Fruit fly (Drosophila melanogaster): ENCODE data around the gene mRNA-cap.

mRNA-cap gene

DNA sequence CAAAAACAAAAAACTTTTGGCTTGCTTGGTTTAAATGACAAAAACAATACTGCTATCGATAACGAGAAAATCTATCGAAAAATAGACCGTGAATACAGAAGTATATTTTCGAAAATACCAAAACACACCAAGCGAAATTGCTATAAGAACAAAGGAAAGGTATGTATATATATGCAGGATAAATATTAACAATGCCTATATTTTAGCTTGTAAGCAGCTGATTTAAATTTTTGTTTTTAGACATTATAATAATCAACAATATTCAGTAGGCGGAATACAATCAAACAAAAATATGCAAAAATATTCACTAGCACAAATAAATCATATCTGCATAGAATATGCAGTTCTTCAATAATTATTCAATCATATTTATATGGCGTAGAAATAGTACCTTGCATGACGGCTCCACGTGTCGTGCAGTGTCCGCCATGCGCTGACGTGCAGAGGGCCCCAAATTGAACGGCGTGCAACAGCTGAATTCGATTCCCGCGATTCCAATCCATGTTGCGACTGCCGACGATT is 4.7 kb downstream of the mRNA-cap start, which contains the start of the genes Fbxl4 and Dus2 (continued):
- peak; percentile 86 for TF ChIP-seq CG5953 (GFP tag; IDR thresholded peaks at IDR 0.05)
- TF ChIP-seq yki (optimal IDR thresholded peaks at IDR 0.05) = no peak
- peak; percentile 88 for TF ChIP-seq Atf-2 (GFP tag; optimal IDR thresholded peaks at IDR 0.05)
- TF ChIP-seq esg (GFP tag; conservative IDR thresholded peaks at IDR 0.05) = peak; percentile 93
- peak; percentile 83 for TF ChIP-seq tup (GFP tag; optimal IDR thresholded peaks at IDR 0.05)
- TF ChIP-seq schlank (tag; optimal IDR thresholded peaks at IDR 0.05) = peak; percentile 70
- peak; percentile 96 for TF ChIP-seq gem (tag; optimal IDR thresholded peaks at IDR 0.05)
- peak; percentile 86 for TF ChIP-seq sens-2 (GFP tag; IDR thresholded peaks at IDR 0.05)
- TF ChIP-seq pb (GFP tag; optimal IDR thresholded peaks at IDR 0.05) = peak; percentile 73
- peak; percentile 85 for TF ChIP-seq CG15011 (GFP tag; optimal IDR thresholded peaks at IDR 0.05)
- TF ChIP-seq CG4854 (GFP tag; optimal IDR thresholded peaks at IDR 0.05) = peak; percentile 89
- peak; percentile 92 for TF ChIP-seq Mrtf (GFP tag; IDR thresholded peaks at IDR 0.05)
- peak; percentile 91 for TF ChIP-seq CG18262 (tag; optimal IDR thresholded peaks at IDR 0.05)
- peak; percentile 92 for TF ChIP-seq NC2β (GFP tag; optimal IDR thresholded peaks at IDR 0.05)
- TF ChIP-seq run (tag; optimal IDR thresholded peaks at IDR 0.05) = peak; percentile 44
- TF ChIP-seq ERR (GFP tag; optimal IDR thresholded peaks at IDR 0.05) = peak; percentile 54
- TF ChIP-seq sr (GFP tag; IDR thresholded peaks at IDR 0.05) = peak; percentile 72; the same call in 2 of the 3 replicates
- peak; percentile 61 for TF ChIP-seq sd (tag; optimal IDR thresholded peaks at IDR 0.05)
- peak; percentile 70 for TF ChIP-seq CG5180 (GFP tag; optimal IDR thresholded peaks at IDR 0.05)
- no peak for TF ChIP-seq zen2 (GFP tag; IDR thresholded peaks at IDR 0.05; ENCODE audit: partially characterized antibody)
- peak; percentile 93 for TF ChIP-seq CG8924 (tag; optimal IDR thresholded peaks at IDR 0.05)
- TF ChIP-seq Abd-B (GFP tag; optimal IDR thresholded peaks at IDR 0.05) = peak; percentile 92
- peak; percentile 76 for TF ChIP-seq Lhr (GFP tag; optimal IDR thresholded peaks at IDR 0.05)
- peak; percentile 93 for TF ChIP-seq CG8944 (GFP tag; optimal IDR thresholded peaks at IDR 0.05)
- peak; percentile 61; the same call in 1 of the 2 replicates for TF ChIP-seq E2f2 (GFP tag; IDR thresholded peaks at IDR 0.05)
- TF ChIP-seq MTF-1 (GFP tag; optimal IDR thresholded peaks at IDR 0.05; ENCODE audit: borderline replicate concordance) = peak; percentile 75
- 0 out of 4 replicates have a peak, but pooled peaks have one; percentile 61 for TF ChIP-seq Dll (GFP tag; IDR thresholded peaks at IDR 0.05; ENCODE audit: partially characterized antibody)
- TF ChIP-seq CG11093 (GFP tag; IDR thresholded peaks at IDR 0.05) = peak; percentile 85
- TF ChIP-seq CG9215 (GFP tag; IDR thresholded peaks at IDR 0.05) = peak; percentile 84
- TF ChIP-seq Lim3 (GFP tag; IDR thresholded peaks at IDR 0.05) = peak; percentile 61; the same call in 1 of the 2 replicates
- TF ChIP-seq CG7963 (GFP tag; IDR thresholded peaks at IDR 0.05; ENCODE audit: partially characterized antibody) = no peak; the same call in 2 of the 3 replicates
- peak; percentile 92 for TF ChIP-seq wor (GFP tag; IDR thresholded peaks at IDR 0.05)
- peak; percentile 88 for TF ChIP-seq so (GFP tag; IDR thresholded peaks at IDR 0.05)
- peak; percentile 84 for TF ChIP-seq Nf-YA (GFP tag; IDR thresholded peaks at IDR 0.05)
- TF ChIP-seq usp (GFP tag; optimal IDR thresholded peaks at IDR 0.05) = no peak
- TF ChIP-seq CG17802 (tag; optimal IDR thresholded peaks at IDR 0.05) = peak; percentile 77
- TF ChIP-seq fu2 (GFP tag; optimal IDR thresholded peaks at IDR 0.05) = peak; percentile 88
- peak; percentile 91 for TF ChIP-seq CG18599 (GFP tag; optimal IDR thresholded peaks at IDR 0.05)
- TF ChIP-seq stwl (tag; optimal IDR thresholded peaks at IDR 0.05) = peak; percentile 42
- TF ChIP-seq scrt (GFP tag; optimal IDR thresholded peaks at IDR 0.05) = peak; percentile 89
- peak; percentile 84 for TF ChIP-seq CG13296 (GFP tag; optimal IDR thresholded peaks at IDR 0.05)
- peak; percentile 73 for TF ChIP-seq her (GFP tag; optimal IDR thresholded peaks at IDR 0.05)
- peak; percentile 70 for TF ChIP-seq luna (GFP tag; optimal IDR thresholded peaks at IDR 0.05)
- TF ChIP-seq dm (GFP tag; optimal IDR thresholded peaks at IDR 0.05) = peak; percentile 83
- peak; percentile 60 for TF ChIP-seq CG4707 (GFP tag; optimal IDR thresholded peaks at IDR 0.05)
- TF ChIP-seq CG17328 (GFP tag; IDR thresholded peaks at IDR 0.05) = peak; percentile 91
- TF ChIP-seq CG3407 (GFP tag; optimal IDR thresholded peaks at IDR 0.05) = peak; percentile 74
- peak; percentile 92 for TF ChIP-seq CG17829 (tag; optimal IDR thresholded peaks at IDR 0.05)
- peak; percentile 96 for TF ChIP-seq phol (tag; optimal IDR thresholded peaks at IDR 0.05)
- TF ChIP-seq tx (GFP tag; optimal IDR thresholded peaks at IDR 0.05) = peak; percentile 92
